Worm (Caenorhabditis elegans): ENCODE results near the gene T23B5.3.

DNA sequence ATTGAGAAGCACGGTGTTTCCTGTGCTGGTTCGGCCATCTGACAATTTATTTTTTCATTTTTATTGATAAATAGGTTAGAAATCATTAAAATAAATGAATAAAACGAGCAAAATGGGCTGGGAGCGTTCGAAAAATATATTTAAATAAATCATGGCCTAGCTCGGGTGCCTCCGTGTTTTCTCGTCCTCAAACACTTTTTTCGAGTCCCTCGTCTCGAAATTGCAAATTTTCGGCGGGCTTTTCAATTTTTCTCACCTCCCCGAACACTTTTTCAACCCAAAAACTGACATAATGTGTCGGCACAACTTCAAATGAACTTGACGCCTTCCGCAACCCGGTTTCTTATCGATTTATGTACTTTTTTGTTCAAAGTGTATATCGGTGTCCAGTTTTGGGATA, 4.1 kb upstream of the T23B5.3 start, which contains the start of gene prmt-9:
- TF ChIP-seq ztf-11 (tag; optimal IDR thresholded peaks at IDR 0.05) (no peak), nhr-76 (tag; optimal IDR thresholded peaks at IDR 0.05) (no peak), sox-4 (tag; optimal IDR thresholded peaks at IDR 0.05) (no peak), lir-3 (tag; optimal IDR thresholded peaks at IDR 0.05; ENCODE audit: poor library complexity) (no peak), snu-23 (GFP tag; optimal IDR thresholded peaks at IDR 0.05) (no peak), nhr-11 (tag; optimal IDR thresholded peaks at IDR 0.05) (no peak), nhr-12 (tag; optimal IDR thresholded peaks at IDR 0.05) (no peak), ztf-4 (tag; optimal IDR thresholded peaks at IDR 0.05) (no peak), lin-15B (tag; optimal IDR thresholded peaks at IDR 0.05) (peak; percentile 6), blmp-1 (tag; optimal IDR thresholded peaks at IDR 0.05) (no peak), ama-1 (optimal IDR thresholded peaks at IDR 0.05) (no peak), nhr-71 (tag; optimal IDR thresholded peaks at IDR 0.05) (no peak), mdl-1 (tag; optimal IDR thresholded peaks at IDR 0.05) (no peak)

Measured in whole organism, L1 larva.